Fruit fly (Drosophila melanogaster): ENCODE measurements around the gene Ir94e.
A peak's percentile ranks its signal among the peaks of the same experiment; 100 is the strongest.

The Ir94e gene

dm6 chr3R:23386907-23387306 lies 18.4 kb upstream of the Ir94e start (continued):
- TF ChIP-seq zf30C (GFP tag; optimal IDR thresholded peaks at IDR 0.05) (peak; percentile 24), hb (GFP tag; IDR thresholded peaks at IDR 0.05; ENCODE audit: partially characterized antibody) (no peak), D19A (tag; optimal IDR thresholded peaks at IDR 0.05) (peak; percentile 46), CoRest (tag; optimal IDR thresholded peaks at IDR 0.05) (peak; percentile 40), corto (GFP tag; optimal IDR thresholded peaks at IDR 0.05) (no peak), CG17359 (tag; optimal IDR thresholded peaks at IDR 0.05) (peak; percentile 69), gt (GFP tag; IDR thresholded peaks at IDR 0.05) (no peak), jing (GFP tag; optimal IDR thresholded peaks at IDR 0.05) (peak; percentile 25), stc (GFP tag; IDR thresholded peaks at IDR 0.05) (peak; percentile 39; the same call in 1 of the 2 replicates), CG2712 (tag; optimal IDR thresholded peaks at IDR 0.05) (peak; percentile 51), NFAT (GFP tag; IDR thresholded peaks at IDR 0.05) (no peak), CG10543 (GFP tag; optimal IDR thresholded peaks at IDR 0.05) (no peak), klu (GFP tag; IDR thresholded peaks at IDR 0.05) (no peak), trem (tag; optimal IDR thresholded peaks at IDR 0.05) (peak; percentile 41), run (tag; optimal IDR thresholded peaks at IDR 0.05) (no peak), cas (GFP tag; IDR thresholded peaks at IDR 0.05) (no peak), CG9797 (GFP tag; optimal IDR thresholded peaks at IDR 0.05) (no peak), CG7839 (tag; optimal IDR thresholded peaks at IDR 0.05) (peak; percentile 50), CG4404 (GFP tag; IDR thresholded peaks at IDR 0.05) (no peak), CG13624 (GFP tag; optimal IDR thresholded peaks at IDR 0.05) (no peak), CG31441 (GFP tag; IDR thresholded peaks at IDR 0.05) (peak; percentile 46), Bgb (GFP tag; IDR thresholded peaks at IDR 0.05; ENCODE audit: partially characterized antibody) (no peak), eve (GFP tag; optimal IDR thresholded peaks at IDR 0.05) (peak in 1 of 2 experiments; percentile 64), bbx (GFP tag; IDR thresholded peaks at IDR 0.05; ENCODE audit: partially characterized antibody) (no peak), gfzf (GFP tag; optimal IDR thresholded peaks at IDR 0.05) (no peak), Xrp1 (GFP tag; IDR thresholded peaks at IDR 0.05) (peak; percentile 40; the same call in 1 of the 2 replicates), MBD-R2 (GFP tag; IDR thresholded peaks at IDR 0.05) (no peak), dimm (GFP tag; IDR thresholded peaks at IDR 0.05) (0 out of 2 replicates have a peak, but pooled peaks have one; percentile 7), crol (GFP tag; IDR thresholded peaks at IDR 0.05) (0 out of 2 replicates have a peak, but pooled peaks have one; percentile 35), usp (GFP tag; optimal IDR thresholded peaks at IDR 0.05) (no peak), B-H2 (GFP tag; optimal IDR thresholded peaks at IDR 0.05) (no peak), chinmo (GFP tag; IDR thresholded peaks at IDR 0.05; ENCODE audit: partially characterized antibody) (no peak), kah (GFP tag; optimal IDR thresholded peaks at IDR 0.05) (no peak), CG34376 (GFP tag; optimal IDR thresholded peaks at IDR 0.05) (no peak), Oli (tag; optimal IDR thresholded peaks at IDR 0.05) (peak; percentile 54), CG12299 (tag; optimal IDR thresholded peaks at IDR 0.05) (no peak), CG14965 (GFP tag; optimal IDR thresholded peaks at IDR 0.05; ENCODE audit: borderline replicate concordance) (no peak), CG6791 (GFP tag; IDR thresholded peaks at IDR 0.05; ENCODE audit: partially characterized antibody) (no peak), CG14710 (tag; optimal IDR thresholded peaks at IDR 0.05) (peak; percentile 45), Adf1 (GFP tag; IDR thresholded peaks at IDR 0.05) (no peak), ATbp (GFP tag; optimal IDR thresholded peaks at IDR 0.05) (peak; percentile 58), sob (GFP tag; IDR thresholded peaks at IDR 0.05) (0 out of 2 replicates have a peak, but pooled peaks have one; percentile 22), ac (GFP tag; optimal IDR thresholded peaks at IDR 0.05) (no peak), CG1792 (GFP tag; optimal IDR thresholded peaks at IDR 0.05) (peak; percentile 19), ttk (GFP tag; IDR thresholded peaks at IDR 0.05) (peak; percentile 34; the same call in 1 of the 2 replicates), CG8944 (GFP tag; optimal IDR thresholded peaks at IDR 0.05) (peak; percentile 15), CG11560 (tag; IDR thresholded peaks at IDR 0.05) (no peak), Awh (GFP tag; IDR thresholded peaks at IDR 0.05) (peak; percentile 36; the same call in 1 of the 2 replicates), Oaz (GFP tag; IDR thresholded peaks at IDR 0.05) (peak; percentile 32; the same call in 1 of the 2 replicates), esg (GFP tag; conservative IDR thresholded peaks at IDR 0.05) (peak; percentile 48; the same call in 1 of the 2 replicates)

All from whole organism, embryonic.